Worm (Caenorhabditis elegans): ENCODE measurements around the gene iff-1.

ce11 chrIII:9776323-9776722 lies 29.3 kb upstream of the iff-1 start, which contains the start of gene usp-46:
- TF ChIP-seq dao-5 (tag; optimal IDR thresholded peaks at IDR 0.05) (no peak), W03F9.2 (tag; optimal IDR thresholded peaks at IDR 0.05) (no peak), him-1 (tag; optimal IDR thresholded peaks at IDR 0.05) (no peak)
